Worm (Caenorhabditis elegans) whole organism, L3 larva: Measurements from ENCODE around the gene Y82E9BL.3.

ENCODE experiments used
- R02D3.7 ChIP-seq: fragments of 150-350 bp; optimal IDR thresholded peaks from 2 replicates; lab custom pipeline; 2014; ENCODE audit warnings: missing biosample characterization, missing genetic modification characterization
- ceh-16 ChIP-seq: sonication (generic microtip); optimal IDR thresholded peaks from 2 replicates; lab custom pipeline; 2017; ENCODE audit warnings: missing biosample characterization, missing genetic modification characterization
- ceh-82 ChIP-seq: fragments of 150-350 bp; optimal IDR thresholded peaks from 2 replicates; lab custom pipeline; 2014; ENCODE audit warnings: missing biosample characterization, missing genetic modification characterization
- egl-27 ChIP-seq: sonication (generic microtip); optimal IDR thresholded peaks from 4 replicates; lab custom pipeline; 2017; ENCODE audit warnings: missing biosample characterization, missing genetic modification reagents, missing genetic modification characterization
- egl-5 ChIP-seq: fragments of 150-350 bp; optimal IDR thresholded peaks from 2 replicates; lab custom pipeline; 2017; ENCODE audit warnings: missing biosample characterization, missing genetic modification reagents, missing genetic modification characterization, inconsistent platforms
- elt-1 ChIP-seq: fragments of 150-350 bp; optimal IDR thresholded peaks from 2 replicates; lab custom pipeline; 2014; ENCODE audit warnings: missing biosample characterization, missing genetic modification characterization
- elt-2 ChIP-seq: sonication (generic microtip); optimal IDR thresholded peaks from 2 replicates; lab custom pipeline; 2016; ENCODE audit warnings: missing genetic modification reagents, mild to moderate bottlenecking, missing genetic modification characterization, missing compliant biosample characterization
- elt-3 ChIP-seq, 3 experiments: fragments of 150-350 bp in 1 of 3; sonication (generic microtip) in 2 of 3; optimal IDR thresholded peaks; 2 replicates in 2 of 3; 4 replicates in 1 of 3; lab custom pipeline; 2014 to 2017; ENCODE audit warnings: missing biosample characterization in 3 of 3, missing genetic modification characterization in 3 of 3
- eor-1 ChIP-seq, 2 experiments: fragments of 150-350 bp; optimal IDR thresholded peaks; 2 replicates each; lab custom pipeline; 2014 to 2018; ENCODE audit warnings: missing biosample characterization in 2 of 2, missing genetic modification characterization in 2 of 2
- fkh-10 ChIP-seq: sonication (generic microtip); optimal IDR thresholded peaks from 2 replicates; lab custom pipeline; 2017; ENCODE audit warnings: missing biosample characterization, missing genetic modification reagents, missing genetic modification characterization
- fos-1 ChIP-seq: fragments of 150-350 bp; optimal IDR thresholded peaks from 2 replicates; lab custom pipeline; 2014; ENCODE audit warnings: missing biosample characterization, missing genetic modification characterization
- jun-1 ChIP-seq: fragments of 150-350 bp; optimal IDR thresholded peaks from 2 replicates; lab custom pipeline; 2014; ENCODE audit warnings: missing biosample characterization, missing genetic modification reagents, missing genetic modification characterization
- lin-39 ChIP-seq: fragments of 150-350 bp; optimal IDR thresholded peaks from 2 replicates; lab custom pipeline; 2018; ENCODE audit warnings: missing biosample characterization, missing genetic modification reagents, missing genetic modification characterization
- nfya-1 ChIP-seq: sonication (generic microtip); optimal IDR thresholded peaks from 2 replicates; lab custom pipeline; 2017; ENCODE audit warnings: missing genetic modification characterization, mild to moderate bottlenecking, missing compliant biosample characterization, antibody characterized with exemption, moderate library complexity; ENCODE audit not compliant: insufficient read depth
- nhr-12 ChIP-seq: fragments of 150-350 bp; optimal IDR thresholded peaks from 2 replicates; lab custom pipeline; 2014; ENCODE audit warnings: missing biosample characterization, missing genetic modification characterization
- nhr-23 ChIP-seq: fragments of 150-350 bp; optimal IDR thresholded peaks from 2 replicates; lab custom pipeline; 2014; ENCODE audit warnings: missing biosample characterization, missing genetic modification reagents, missing genetic modification characterization
- nhr-237 ChIP-seq: fragments of 150-350 bp; optimal IDR thresholded peaks from 2 replicates; lab custom pipeline; 2014; ENCODE audit warnings: missing biosample characterization, missing genetic modification characterization
- nhr-43 ChIP-seq: sonication (generic microtip); optimal IDR thresholded peaks from 2 replicates; lab custom pipeline; 2016; ENCODE audit warnings: mild to moderate bottlenecking, missing genetic modification characterization, missing compliant biosample characterization; ENCODE audit not compliant: poor library complexity, severe bottlenecking
- nhr-76 ChIP-seq: fragments of 150-350 bp; sonication (generic microtip); optimal IDR thresholded peaks from 5 replicates; lab custom pipeline; 2014; ENCODE audit warnings: missing biosample characterization, missing genetic modification characterization
- nhr-77 ChIP-seq: fragments of 150-350 bp; optimal IDR thresholded peaks from 2 replicates; lab custom pipeline; 2014; ENCODE audit warnings: missing biosample characterization, missing genetic modification characterization
- pha-4 ChIP-seq: fragments of 150-350 bp; optimal IDR thresholded peaks from 2 replicates; lab custom pipeline; 2014; ENCODE audit warnings: missing biosample characterization, missing genetic modification reagents, missing genetic modification characterization
- pqm-1 ChIP-seq: fragments of 150-350 bp; optimal IDR thresholded peaks from 2 replicates; lab custom pipeline; 2017; ENCODE audit warnings: missing biosample characterization, missing genetic modification characterization, inconsistent platforms
- sea-2 ChIP-seq: fragments of 150-350 bp; sonication (generic microtip); optimal IDR thresholded peaks from 4 replicates; lab custom pipeline; 2014; ENCODE audit warnings: missing biosample characterization, missing genetic modification reagents, missing genetic modification characterization
- skn-1 ChIP-seq: fragments of 150-350 bp; optimal IDR thresholded peaks from 2 replicates; lab custom pipeline; 2014; ENCODE audit warnings: missing biosample characterization, missing genetic modification characterization
- tbx-2 ChIP-seq: sonication (generic microtip); optimal IDR thresholded peaks from 2 replicates; lab custom pipeline; 2016; ENCODE audit warnings: mild to moderate bottlenecking, missing genetic modification characterization, missing compliant biosample characterization
- unc-62 ChIP-seq: fragments of 150-350 bp; sonication (generic microtip); optimal IDR thresholded peaks from 4 replicates; lab custom pipeline; 2014; ENCODE audit warnings: missing biosample characterization, missing genetic modification reagents, missing genetic modification characterization
- zag-1 ChIP-seq: fragments of 150-350 bp; optimal IDR thresholded peaks from 2 replicates; lab custom pipeline; 2014; ENCODE audit warnings: missing biosample characterization, missing genetic modification characterization

The Y82E9BL.3 gene

ce11 chrIII:1389988-1390387 lies 39.3 kb upstream of the Y82E9BL.3 start (continued):
- TF ChIP-seq nhr-76 (tag; lab: Kevin White, UChicago) (no peak), eor-1 (tag; optimal IDR thresholded peaks at IDR 0.05; lab: Kevin White, UChicago) (no peak), fos-1 (tag; lab: Kevin White, UChicago) (peak; percentile 27), egl-27 (no peak), elt-2 (peak; percentile 95), R02D3.7 (no peak), elt-3 (tag; optimal IDR thresholded peaks at IDR 0.05; lab: Kevin White, UChicago) (no peak), nhr-43 (no peak)

ce11 chrIII:1388274-1389058 lies 37.8 kb upstream of the Y82E9BL.3 start, which contains the start of gene pals-20:
Gene pals-20 (minus strand): TSS chrIII:1388324.
- TF ChIP-seq pha-4 (no peak), lin-39 (tag; lab: Kevin White, UChicago) (no peak), elt-2 (peak; percentile 49), skn-1 (tag; lab: Kevin White, UChicago) (no peak), ceh-82 (tag; lab: Kevin White, UChicago) (no peak), nhr-76 (tag; lab: Kevin White, UChicago) (no peak), nhr-23 (tag; lab: Kevin White, UChicago) (no peak), pqm-1 (tag; lab: Kevin White, UChicago) (peak; percentile 16)

- peak; percentile 31 for TF ChIP-seq elt-2
- no peak for TF ChIP-seq unc-62 (GFP tag; lab: Kevin White, UChicago)
- TF ChIP-seq, all 47 proteins: peak for 1
These were observed 34.0 kb upstream of the Y82E9BL.3 start for ce11 chrIII:1384694-1385093.

ce11 chrIII:1384092-1384491 lies 33.4 kb upstream of the Y82E9BL.3 start, which contains the start of the genes fbxa-138 and Y82E9BR.5:
Gene fbxa-138 (minus strand): TSS chrIII:1384252.
Gene Y82E9BR.5 (plus strand): TSS chrIII:1384370.
- TF ChIP-seq pqm-1 (tag; lab: Kevin White, UChicago) (peak; percentile 32), jun-1 (peak; percentile 21), egl-27 (no peak), elt-2 (peak; percentile 81), nhr-76 (tag; lab: Kevin White, UChicago) (no peak)
- TF ChIP-seq, all 47 proteins: peak for 3

DNA sequence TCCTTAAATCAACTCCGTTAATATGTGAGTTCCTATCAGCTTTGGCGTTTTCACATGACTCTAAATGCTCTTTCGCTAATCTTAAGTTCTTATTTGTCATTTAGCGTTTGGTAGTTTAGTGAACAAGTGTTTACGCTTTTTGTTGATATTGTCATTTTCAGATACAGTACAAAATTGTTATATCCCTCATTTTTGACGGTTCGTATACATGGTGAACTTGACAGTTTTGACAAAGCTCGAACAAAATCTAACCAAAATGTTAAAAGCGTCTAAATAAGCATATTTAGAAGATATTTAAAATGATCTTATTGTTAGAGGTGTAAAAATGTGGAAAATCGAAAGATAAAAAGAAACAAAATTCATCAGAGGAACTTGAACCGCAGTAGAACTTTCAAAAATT lies 32.8 kb upstream of the Y82E9BL.3 start:
- no peak for TF ChIP-seq eor-1 (tag; optimal IDR thresholded peaks at IDR 0.05; lab: Kevin White, UChicago)
- TF ChIP-seq tbx-2 (tag; lab: Kevin White, UChicago) = no peak
- TF ChIP-seq fos-1 (tag; lab: Kevin White, UChicago) = no peak
- TF ChIP-seq nfya-1 (tag; lab: Kevin White, UChicago) = no peak
- no peak for TF ChIP-seq fkh-10 (GFP tag; lab: Kevin White, UChicago)

DNA sequence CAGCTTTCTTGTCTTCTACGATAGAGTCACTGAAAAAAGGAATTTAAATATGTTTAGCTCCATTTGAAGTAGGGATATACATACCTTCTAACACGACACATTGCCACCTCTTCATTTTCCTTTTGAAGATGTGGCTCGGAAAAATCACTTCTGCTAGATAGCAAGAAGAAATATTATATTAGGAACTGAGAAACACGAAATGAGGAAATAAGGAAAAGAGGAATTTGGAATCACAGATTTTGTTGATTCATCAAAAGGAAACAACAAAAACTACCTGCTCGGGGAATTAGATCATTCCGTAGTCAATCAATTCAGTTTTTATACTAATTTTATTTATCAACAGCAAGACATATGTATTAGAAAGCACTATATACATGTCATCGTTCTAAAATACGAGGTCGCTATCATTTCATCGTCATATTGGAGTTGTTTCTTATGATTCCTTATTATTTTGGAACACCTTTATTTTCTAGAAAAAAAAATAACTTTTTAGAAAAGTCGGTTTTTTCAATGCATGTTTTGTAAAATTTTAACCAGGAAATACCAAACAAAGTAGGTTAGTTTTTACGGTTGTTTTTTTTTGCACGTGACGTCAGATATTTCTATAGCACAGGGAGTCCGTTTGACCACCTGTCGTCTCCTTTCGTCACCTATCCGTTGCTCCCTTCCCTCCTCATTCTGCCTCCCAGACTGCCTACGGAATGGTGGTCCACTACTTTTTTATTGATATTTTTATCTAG lies 30.1 kb upstream of the Y82E9BL.3 start, which contains the start of the genes pals-21 and Y82E9BR.6:
pals-21 (minus strand) TSS at position 101 of the 740 bp plus-strand sequence.
Y82E9BR.6 (plus strand) TSS at position 690 of the 740 bp plus-strand sequence.
- no peak for TF ChIP-seq nhr-12 (tag; lab: Kevin White, UChicago)
- TF ChIP-seq ceh-16 (tag; lab: Kevin White, UChicago) = no peak
- TF ChIP-seq nhr-23 (tag; lab: Kevin White, UChicago) = no peak
- TF ChIP-seq nfya-1 (tag; lab: Kevin White, UChicago) = no peak
- TF ChIP-seq ceh-82 (tag; lab: Kevin White, UChicago) = no peak
- no peak for TF ChIP-seq zag-1 (tag; lab: Kevin White, UChicago)
- no peak for TF ChIP-seq fkh-10 (GFP tag; lab: Kevin White, UChicago)
- no peak for TF ChIP-seq nhr-77 (tag; lab: Kevin White, UChicago)
- TF ChIP-seq nhr-237 (tag; lab: Kevin White, UChicago) = no peak
- no peak for TF ChIP-seq egl-5 (tag; lab: Kevin White, UChicago)
- no peak for TF ChIP-seq elt-1 (tag; lab: Kevin White, UChicago)
- TF ChIP-seq sea-2 (GFP tag; lab: Kevin White, UChicago) = no peak
